Worm (Caenorhabditis elegans) whole organism, L4/young adult: ENCODE results near the gene hyls-1.

Experiments
- W03F9.2 ChIP-seq: fragments of 150-350 bp; optimal IDR thresholded peaks from 2 replicates; lab custom pipeline; 2014; ENCODE audit warnings: missing biosample characterization, missing genetic modification characterization
- dao-5 ChIP-seq: sonication (generic microtip); optimal IDR thresholded peaks from 2 replicates; lab custom pipeline; 2016; ENCODE audit warnings: missing genotype, missing genetic modification characterization, moderate library complexity, missing compliant biosample characterization
- him-1 ChIP-seq: sonication (generic microtip); optimal IDR thresholded peaks from 2 replicates; lab custom pipeline; 2016; ENCODE audit warnings: missing genotype, missing genetic modification reagents, missing genetic modification characterization, missing compliant biosample characterization

Gene hyls-1

DNA sequence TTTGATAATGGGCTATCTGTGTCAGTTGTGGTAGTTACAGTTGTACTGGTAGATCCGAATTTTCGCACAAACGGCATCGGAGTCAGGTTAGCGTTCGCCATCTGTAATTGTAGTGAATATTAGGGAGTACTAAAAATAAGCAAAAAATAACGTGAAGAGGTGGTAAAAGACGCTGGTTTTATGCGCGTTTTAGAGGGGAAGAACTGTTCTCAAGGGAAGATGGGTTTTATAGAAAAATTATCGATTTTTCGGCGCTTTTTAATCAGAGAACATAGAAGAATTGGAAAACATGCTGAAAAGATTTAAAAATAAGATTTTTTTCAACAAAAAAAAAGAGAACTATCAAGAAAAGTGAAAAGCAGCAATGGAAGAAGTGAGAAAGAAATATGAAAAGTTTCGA, 14.0 kb upstream of the hyls-1 start, which contains the start of gene C13F10.7:
Gene C13F10.7, minus strand, starts transcription at position 101 of the 400 bp plus-strand sequence.
- TF ChIP-seq him-1 (tag; lab: Kevin White, UChicago) (no peak), W03F9.2 (tag; lab: Kevin White, UChicago) (no peak), dao-5 (tag; lab: Kevin White, UChicago) (no peak)

DNA sequence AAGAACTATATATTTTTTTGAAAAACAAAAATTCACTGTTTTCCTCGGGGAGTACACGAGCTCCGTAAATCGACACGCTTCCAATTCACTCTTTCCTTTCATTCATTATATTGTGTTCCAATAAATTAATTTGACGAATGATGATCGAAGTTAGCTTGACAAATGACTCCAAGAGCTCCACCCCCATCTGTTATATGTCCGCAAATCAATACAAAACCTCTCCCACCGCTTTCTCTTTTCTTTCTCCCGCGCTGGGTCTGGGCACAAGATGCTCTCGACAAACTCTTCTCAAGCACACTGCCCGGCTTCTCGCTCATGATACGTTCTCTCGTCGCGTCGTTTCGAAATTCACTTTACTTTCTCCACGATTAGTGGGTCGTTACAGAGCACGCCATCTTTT, 13.2 kb upstream of the hyls-1 start, which contains the start of gene C13F10.1:
Gene C13F10.1, plus strand, starts transcription at position 138 of the 400 bp plus-strand sequence.
- TF ChIP-seq him-1 (tag; lab: Kevin White, UChicago) (no peak), dao-5 (tag; lab: Kevin White, UChicago) (no peak), W03F9.2 (tag; lab: Kevin White, UChicago) (no peak)

DNA sequence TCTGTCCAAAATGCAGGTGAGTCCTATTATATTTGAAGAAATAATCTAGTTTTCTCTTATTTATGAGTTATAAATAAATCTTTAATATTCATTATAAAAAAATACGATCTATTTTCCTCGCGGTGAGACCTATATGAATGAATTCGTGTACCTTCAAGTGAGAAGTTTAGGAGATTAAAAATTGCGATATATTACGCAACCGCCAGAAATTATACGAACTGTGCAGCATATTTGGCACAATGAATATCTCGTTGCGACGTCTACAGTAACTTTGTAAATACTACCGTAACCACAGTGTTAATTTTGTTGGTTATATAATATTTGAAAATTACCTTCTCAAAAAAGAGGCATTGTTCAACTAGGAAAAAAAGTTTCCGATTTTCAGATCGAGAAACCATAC, 12.8 kb upstream of the hyls-1 start:
- TF ChIP-seq W03F9.2 (tag; lab: Kevin White, UChicago) (no peak), him-1 (tag; lab: Kevin White, UChicago) (no peak), dao-5 (tag; lab: Kevin White, UChicago) (no peak)

DNA sequence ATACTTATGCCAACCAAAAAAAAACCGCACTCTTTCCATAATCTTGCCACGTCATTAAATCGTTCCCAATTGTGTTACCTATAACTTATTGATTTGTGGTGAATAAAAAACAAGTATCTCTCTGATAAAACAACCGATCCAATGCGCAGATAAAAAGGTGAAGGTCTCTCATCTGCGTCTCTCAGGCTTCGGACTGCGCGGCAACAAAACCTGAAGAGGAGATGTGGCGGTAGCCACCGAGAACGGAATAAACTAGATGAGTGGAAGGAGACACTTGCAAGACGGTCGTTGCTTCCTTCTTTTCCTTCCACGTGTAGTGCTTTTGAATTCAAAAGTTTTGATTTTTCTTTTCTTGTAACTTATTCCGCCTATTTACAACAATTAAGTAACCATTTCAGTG, 12.2 kb upstream of the hyls-1 start, which contains the start of gene fkb-3:
Gene fkb-3, plus strand, starts transcription at position 277 of the 400 bp plus-strand sequence.
- TF ChIP-seq dao-5 (tag; lab: Kevin White, UChicago): no peak
- no peak for TF ChIP-seq W03F9.2 (tag; lab: Kevin White, UChicago)
- no peak for TF ChIP-seq him-1 (tag; lab: Kevin White, UChicago)

DNA sequence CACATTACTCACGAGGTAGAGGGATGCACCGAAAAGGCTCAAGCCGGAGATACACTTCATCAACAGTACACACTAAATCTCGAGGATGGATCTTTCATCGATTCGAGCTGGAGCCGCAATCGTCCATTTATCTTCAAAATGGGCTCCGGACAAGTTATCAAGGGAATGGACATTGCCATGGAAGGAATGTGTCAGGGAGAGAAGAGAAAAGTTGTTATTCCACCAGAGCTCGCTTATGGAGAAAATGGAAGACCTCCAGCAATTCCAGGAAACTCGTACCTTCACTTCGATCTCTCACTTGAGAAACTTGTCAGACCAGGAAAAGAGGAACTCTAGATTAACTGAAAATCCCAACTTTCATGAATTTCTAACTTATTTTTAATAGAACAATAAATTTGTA, 11.3 kb upstream of the hyls-1 start:
- TF ChIP-seq him-1 (tag; lab: Kevin White, UChicago) (no peak), W03F9.2 (tag; lab: Kevin White, UChicago) (no peak), dao-5 (tag; lab: Kevin White, UChicago) (no peak)

DNA sequence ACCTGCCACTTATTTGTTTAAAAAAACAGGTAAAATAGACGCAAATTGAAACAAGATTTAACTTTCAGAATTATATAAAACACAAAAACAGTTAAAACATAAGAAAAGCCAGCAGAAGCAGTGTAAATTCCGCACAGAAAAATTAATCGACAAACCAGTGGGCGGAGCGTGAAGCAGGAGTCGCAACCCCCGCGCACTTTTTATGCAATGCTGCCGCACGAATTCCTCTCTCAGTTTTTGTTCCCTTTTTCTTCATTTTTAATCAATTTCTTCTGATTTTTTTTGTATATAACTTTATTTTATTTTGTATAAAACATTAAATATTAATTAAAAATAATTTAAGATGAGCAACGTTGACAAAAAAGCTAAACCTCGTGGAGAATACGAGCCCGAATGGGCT, 6.3 kb upstream of the hyls-1 start, which contains the start of the genes gei-6 and krr-1:
Gene gei-6, minus strand, starts transcription at position 2 of the 400 bp plus-strand sequence.
Gene krr-1, plus strand, starts transcription at position 344 of the 400 bp plus-strand sequence.
- TF ChIP-seq dao-5 (tag; lab: Kevin White, UChicago) (no peak), him-1 (tag; lab: Kevin White, UChicago) (no peak), W03F9.2 (tag; lab: Kevin White, UChicago) (peak; percentile 33)

DNA sequence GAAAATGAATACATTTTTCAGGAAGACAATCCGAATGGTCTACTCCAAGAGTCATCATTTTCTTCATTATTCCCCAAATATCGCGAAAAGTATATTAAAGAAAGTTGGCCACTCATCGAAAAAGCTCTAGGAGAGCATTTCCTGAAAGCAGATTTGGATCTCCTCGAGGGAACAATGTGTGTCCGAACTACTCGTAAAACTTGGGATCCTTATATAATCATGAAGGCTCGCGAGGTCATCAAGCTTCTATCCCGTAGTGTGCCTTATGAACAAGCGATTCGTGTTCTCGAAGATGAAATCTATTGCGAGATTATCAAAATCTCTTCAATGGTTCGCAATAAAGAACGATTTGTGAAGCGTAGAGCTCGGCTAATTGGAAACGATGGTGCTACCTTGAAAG, 5.7 kb upstream of the hyls-1 start:
- TF ChIP-seq him-1 (tag; lab: Kevin White, UChicago) (no peak), W03F9.2 (tag; lab: Kevin White, UChicago) (no peak), dao-5 (tag; lab: Kevin White, UChicago) (no peak)

DNA sequence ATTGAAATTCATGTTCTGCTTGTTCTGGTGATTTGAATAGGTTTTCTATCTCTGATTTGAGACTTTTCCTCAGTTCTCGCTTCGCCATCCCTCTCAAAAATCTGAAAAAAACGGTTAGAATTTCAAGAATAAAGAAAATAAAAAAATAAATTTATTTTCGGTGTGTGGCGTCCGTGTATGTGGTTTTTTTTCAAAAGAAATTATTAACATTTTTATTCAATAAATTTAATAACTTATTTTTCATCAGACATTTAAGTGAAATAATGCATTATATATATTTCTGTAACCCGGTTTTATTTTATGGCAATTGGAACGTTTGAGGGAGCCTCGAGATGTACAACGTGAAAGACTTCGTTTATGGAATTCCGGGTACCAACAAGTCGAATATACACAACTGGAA, 2.5 kb upstream of the hyls-1 start, which contains the start of gene C05C8.5:
Gene C05C8.5, minus strand, starts transcription at position 101 of the 400 bp plus-strand sequence.
- no peak for TF ChIP-seq W03F9.2 (tag; lab: Kevin White, UChicago)
- TF ChIP-seq him-1 (tag; lab: Kevin White, UChicago): no peak
- TF ChIP-seq dao-5 (tag; lab: Kevin White, UChicago): no peak

DNA sequence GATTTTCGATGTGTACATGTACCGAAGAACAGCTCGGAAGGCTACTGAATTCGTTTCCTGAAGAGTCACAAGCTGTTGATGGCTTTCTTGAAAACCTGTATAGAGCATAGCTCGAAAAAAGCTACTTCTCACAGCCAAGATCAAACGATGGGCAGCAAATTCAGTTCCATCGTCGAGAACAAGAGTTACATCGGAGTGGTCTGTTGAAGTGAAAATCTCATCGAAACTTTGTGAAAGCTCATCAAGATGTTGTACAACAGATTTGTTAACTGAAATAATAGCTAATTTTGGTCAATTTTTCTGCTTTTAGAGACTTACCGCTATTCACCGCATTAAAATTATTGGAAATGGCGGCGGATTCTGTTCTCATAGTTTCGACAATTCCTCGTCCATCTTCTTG, 487 bp upstream of the hyls-1 start:
- TF ChIP-seq dao-5 (tag; lab: Kevin White, UChicago) (no peak), W03F9.2 (tag; lab: Kevin White, UChicago) (no peak)

DNA sequence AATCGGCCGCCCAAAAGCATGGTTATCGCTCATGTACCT, 268 bp upstream of the hyls-1 start, which contains the start of gene hpo-9:
Gene hpo-9, minus strand, starts transcription at position 37 of the 39 bp plus-strand sequence.
- TF ChIP-seq him-1 (tag; lab: Kevin White, UChicago) (no peak), W03F9.2 (tag; lab: Kevin White, UChicago) (no peak)

DNA sequence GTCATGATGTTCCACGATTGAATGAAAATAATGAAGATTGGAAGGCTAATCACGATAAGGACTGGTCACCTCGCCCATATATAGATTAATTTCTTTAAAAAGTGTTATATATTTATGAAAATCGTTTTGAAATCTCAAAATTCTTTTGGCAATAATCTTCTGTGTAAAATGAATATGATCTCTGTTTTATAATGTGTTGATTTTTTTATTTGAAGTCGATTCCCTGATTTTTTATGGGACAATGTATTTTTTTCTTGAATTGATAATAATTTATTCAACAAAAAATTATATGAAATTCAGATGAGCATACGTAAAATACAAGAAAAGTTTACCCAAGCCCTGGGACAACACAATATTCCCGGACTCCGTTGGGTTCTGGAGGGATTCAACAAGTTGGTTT, 2.3 kb downstream of the hyls-1 start, which contains the start of gene C05C8.1:
Gene C05C8.1, plus strand, starts transcription at position 301 of the 400 bp plus-strand sequence.
- no peak for TF ChIP-seq W03F9.2 (tag; lab: Kevin White, UChicago)
- TF ChIP-seq dao-5 (tag; lab: Kevin White, UChicago): no peak

DNA sequence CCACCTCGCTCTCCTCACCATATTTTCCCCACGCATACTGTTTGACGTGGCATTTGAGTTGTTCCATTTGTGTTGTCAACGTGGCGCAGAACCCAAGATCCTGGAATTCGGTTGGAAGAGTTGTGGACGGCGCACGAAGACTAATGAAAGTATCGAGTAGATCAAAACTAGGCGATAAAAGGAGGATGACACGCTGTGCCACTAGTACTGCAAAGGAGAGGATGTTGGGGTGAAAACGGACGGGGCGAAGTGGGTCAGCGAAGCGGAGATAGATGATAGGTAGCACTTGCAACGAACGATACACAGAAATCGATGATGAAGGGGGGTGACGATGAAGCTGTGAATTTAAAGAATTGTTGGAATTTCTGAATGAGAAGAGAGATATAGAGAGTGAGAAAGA, 9.8 kb downstream of the hyls-1 start, which contains the start of gene C05C8.7:
Gene C05C8.7, minus strand, starts transcription at position 100 of the 400 bp plus-strand sequence.
- TF ChIP-seq dao-5 (tag; lab: Kevin White, UChicago) (no peak), him-1 (tag; lab: Kevin White, UChicago) (no peak), W03F9.2 (tag; lab: Kevin White, UChicago) (no peak)

DNA sequence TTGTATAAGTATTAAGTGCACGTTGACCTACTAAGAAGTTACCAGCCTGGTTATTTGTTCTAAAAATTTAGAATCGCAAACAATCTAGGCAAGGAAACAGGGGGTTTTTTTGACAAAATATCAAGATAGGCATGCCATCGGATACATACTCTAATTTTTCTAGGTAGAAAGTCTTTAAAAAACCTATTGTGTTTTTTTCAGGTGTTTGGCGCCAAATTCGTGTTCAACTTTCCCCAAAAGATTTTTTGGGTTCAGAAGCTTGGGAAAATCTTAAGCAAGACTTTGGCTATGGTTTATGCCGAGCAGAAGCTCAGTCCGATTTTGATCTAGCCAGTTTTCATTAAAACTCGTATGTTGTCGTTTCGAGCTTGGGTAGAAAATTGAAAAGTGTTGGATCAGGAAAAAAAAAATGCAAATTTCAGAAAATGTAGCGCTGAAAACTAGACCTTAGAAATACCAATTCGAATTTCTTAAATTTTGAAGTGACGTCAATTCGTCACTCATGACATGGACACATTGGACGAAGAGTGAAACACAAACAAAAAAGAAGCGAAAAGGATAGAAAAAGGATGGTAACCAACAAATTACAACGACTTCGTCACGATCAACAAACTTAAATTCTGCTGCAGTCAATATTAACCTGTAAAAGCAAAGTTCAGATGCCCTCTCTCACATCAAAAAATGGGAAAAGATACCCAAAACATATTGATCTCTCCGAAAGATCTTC, 11.2 kb downstream of the hyls-1 start:
- no peak for TF ChIP-seq dao-5 (tag; lab: Kevin White, UChicago)
- no peak for TF ChIP-seq him-1 (tag; lab: Kevin White, UChicago)
- TF ChIP-seq W03F9.2 (tag; lab: Kevin White, UChicago): no peak

DNA sequence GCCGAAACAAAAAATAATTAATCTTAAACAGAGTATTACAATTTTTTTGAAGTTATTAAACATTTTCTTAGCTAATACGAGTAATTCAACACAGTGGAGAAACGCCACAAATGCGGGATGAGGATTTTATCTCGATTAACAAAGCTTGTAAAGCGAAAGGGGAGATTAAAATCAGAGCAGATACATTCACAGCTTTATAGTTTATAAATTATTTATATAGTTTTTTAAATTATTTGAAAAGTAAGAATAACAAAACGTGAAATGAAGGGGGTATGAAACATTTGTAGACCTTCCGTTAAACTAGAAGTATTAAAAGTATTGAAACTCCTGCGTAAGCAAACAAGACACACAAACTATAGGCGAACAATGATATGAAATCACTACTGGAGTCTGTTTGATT, 17.9 kb downstream of the hyls-1 start, which contains the start of gene C05C8.8:
Gene C05C8.8, minus strand, starts transcription at position 101 of the 400 bp plus-strand sequence.
- TF ChIP-seq W03F9.2 (tag; lab: Kevin White, UChicago) (no peak), him-1 (tag; lab: Kevin White, UChicago) (no peak), dao-5 (tag; lab: Kevin White, UChicago) (no peak)
